Fruit fly (Drosophila melanogaster) whole organism, embryonic: ENCODE measurements around the gene Muted.

ENCODE experiments used
- CG12236 ChIP-seq: fragments of 200-800 bp; sonication (Bioruptor generic); optimal IDR thresholded peaks from 2 replicates; lab custom pipeline; 2016; ENCODE audit warnings: missing biosample characterization, missing genetic modification characterization
- CG15269 ChIP-seq: fragments of 200-800 bp; sonication (Bioruptor generic); optimal IDR thresholded peaks from 2 replicates; lab custom pipeline; 2018; ENCODE audit warnings: missing biosample characterization, mild to moderate bottlenecking, missing genetic modification characterization, moderate library complexity
- CG15479 ChIP-seq: fragments of 200-800 bp; sonication (Bioruptor generic); optimal IDR thresholded peaks from 3 replicates; lab custom pipeline; 2019; ENCODE audit warnings: missing biosample characterization, mild to moderate bottlenecking, missing genetic modification characterization, moderate library complexity
- CG17385 ChIP-seq: fragments of 200-800 bp; sonication (Bioruptor generic); optimal IDR thresholded peaks from 3 replicates; lab custom pipeline; 2018; ENCODE audit warnings: missing biosample characterization, mild to moderate bottlenecking, missing genetic modification characterization
- CG1792 ChIP-seq: fragments of 200-800 bp; sonication (Bioruptor generic); optimal IDR thresholded peaks from 2 replicates; lab custom pipeline; 2016; ENCODE audit warnings: missing biosample characterization, missing genetic modification characterization
- CG18011 ChIP-seq: fragments of 200-800 bp; sonication (Bioruptor generic); optimal IDR thresholded peaks from 2 replicates; lab custom pipeline; 2017; ENCODE audit warnings: missing biosample characterization, missing genetic modification characterization, mild to moderate bottlenecking, moderate library complexity, missing genotype
- CG18599 ChIP-seq: fragments of 200-800 bp; sonication (Bioruptor generic); optimal IDR thresholded peaks from 3 replicates; lab custom pipeline; 2017; ENCODE audit warnings: missing biosample characterization, missing genetic modification characterization, mild to moderate bottlenecking, moderate library complexity, missing genetic modification reagents
- CG2116 ChIP-seq: fragments of 200-800 bp; sonication (Bioruptor generic); optimal IDR thresholded peaks from 3 replicates; lab custom pipeline; 2018; ENCODE audit warnings: missing biosample characterization, mild to moderate bottlenecking, missing genetic modification characterization
- CG31224 ChIP-seq: fragments of 200-800 bp; sonication (Bioruptor generic); IDR thresholded peaks from 2 replicates; pipeline ENCODE4 v1.3.6; 2022; ENCODE audit warnings: missing biosample characterization, missing genetic modification characterization
- CG4360 ChIP-seq: fragments of 200-800 bp; sonication (Bioruptor generic); IDR thresholded peaks from 2 replicates; pipeline ENCODE4 v1.3.6; 2022; ENCODE audit warnings: missing biosample characterization, missing genetic modification characterization
- CG4404 ChIP-seq: fragments of 200-800 bp; sonication (Bioruptor generic); IDR thresholded peaks from 2 replicates; pipeline ENCODE4 v1.3.6; 2022; ENCODE audit warnings: missing biosample characterization, missing genetic modification characterization
- CG5953 ChIP-seq: fragments of 200-800 bp; sonication (Bioruptor generic); IDR thresholded peaks from 2 replicates; pipeline ENCODE4 v1.3.6; 2022; ENCODE audit warnings: missing biosample characterization, missing genetic modification characterization
- CG7271 ChIP-seq: fragments of 200-800 bp; sonication (Bioruptor generic); optimal IDR thresholded peaks from 2 replicates; lab custom pipeline; 2018; ENCODE audit warnings: missing biosample characterization, mild to moderate bottlenecking, missing genetic modification characterization, moderate library complexity
- CG8281 ChIP-seq: fragments of 200-800 bp; sonication (Bioruptor generic); optimal IDR thresholded peaks from 2 replicates; lab custom pipeline; 2018; ENCODE audit warnings: missing biosample characterization, mild to moderate bottlenecking, missing genetic modification characterization, moderate library complexity
- CG8290 ChIP-seq, 3 experiments: fragments of 200-800 bp; sonication (Bioruptor generic); optimal IDR thresholded peaks; 2 replicates each; lab custom pipeline; 2016 to 2019; ENCODE audit warnings: missing biosample characterization in 3 of 3, missing genetic modification characterization in 3 of 3, mild to moderate bottlenecking in 2 of 3, moderate library complexity in 1 of 3
- CG8388 ChIP-seq: fragments of 200-800 bp; sonication (Bioruptor generic); optimal IDR thresholded peaks from 2 replicates; lab custom pipeline; 2019; ENCODE audit warnings: missing biosample characterization, mild to moderate bottlenecking, missing genetic modification characterization, moderate library complexity
- CG9437 ChIP-seq: fragments of 200-800 bp; sonication (Bioruptor generic); optimal IDR thresholded peaks from 2 replicates; lab custom pipeline; 2018; ENCODE audit warnings: missing biosample characterization, mild to moderate bottlenecking, missing genetic modification characterization
- CG9609 ChIP-seq: fragments of 200-800 bp; sonication (Bioruptor generic); optimal IDR thresholded peaks from 3 replicates; lab custom pipeline; 2016; ENCODE audit warnings: missing biosample characterization, missing genetic modification characterization
- CHES-1-like ChIP-seq: fragments of 200-800 bp; sonication (Bioruptor generic); optimal IDR thresholded peaks from 2 replicates; lab custom pipeline; 2016; ENCODE audit warnings: missing biosample characterization, missing genetic modification characterization
- D ChIP-seq, 2 experiments: fragments of 200-800 bp in 1 of 2; fragments of >200 bp in 1 of 2; sonication (Bioruptor generic) in 1 of 2; optimal IDR thresholded peaks; 2 replicates in 1 of 2; 3 replicates in 1 of 2; lab custom pipeline; 2017; ENCODE audit warnings: mild to moderate bottlenecking in 1 of 2, missing biosample characterization in 1 of 2, missing genetic modification characterization in 1 of 2, missing genetic modification reagents in 1 of 2
- Dad ChIP-seq: fragments of 200-800 bp; sonication (Bioruptor generic); optimal IDR thresholded peaks from 3 replicates; lab custom pipeline; 2016; ENCODE audit warnings: missing biosample characterization, missing genetic modification characterization
- Drgx ChIP-seq: fragments of 200-800 bp; sonication (Bioruptor generic); IDR thresholded peaks from 2 replicates; pipeline ENCODE4 v1.3.6; 2022; ENCODE audit warnings: missing biosample characterization, missing genetic modification characterization
- Ets97D ChIP-seq: fragments of 200-800 bp; sonication (Bioruptor generic); optimal IDR thresholded peaks from 3 replicates; lab custom pipeline; 2016; ENCODE audit warnings: missing biosample characterization, missing genetic modification characterization
- HLH4C ChIP-seq: fragments of 200-800 bp; sonication (Bioruptor generic); IDR thresholded peaks from 3 replicates; pipeline ENCODE4 v1.3.6; 2022; ENCODE audit warnings: missing biosample characterization, missing genetic modification characterization; ENCODE audit not compliant: partially characterized antibody
- Hmr ChIP-seq: fragments of 200-800 bp; sonication (Bioruptor generic); optimal IDR thresholded peaks from 3 replicates; lab custom pipeline; 2017; ENCODE audit warnings: mild to moderate bottlenecking, missing biosample characterization, missing genetic modification reagents, missing genetic modification characterization
- Hr51 ChIP-seq, 2 experiments: fragments of 200-800 bp; sonication (Bioruptor generic); optimal IDR thresholded peaks; 2 replicates in 1 of 2; 3 replicates in 1 of 2; lab custom pipeline; 2016 to 2018; ENCODE audit warnings: missing biosample characterization in 2 of 2, missing genetic modification characterization in 2 of 2, mild to moderate bottlenecking in 1 of 2, moderate library complexity in 1 of 2
- Meics ChIP-seq: fragments of 200-800 bp; sonication (Bioruptor generic); optimal IDR thresholded peaks from 2 replicates; lab custom pipeline; 2017; ENCODE audit warnings: missing biosample characterization, mild to moderate bottlenecking, missing genetic modification characterization
- Nf-YB ChIP-seq: fragments of 200-800 bp; sonication (Bioruptor generic); optimal IDR thresholded peaks from 3 replicates; lab custom pipeline; 2019; ENCODE audit warnings: missing biosample characterization, mild to moderate bottlenecking, missing genetic modification characterization, moderate library complexity
- Ssrp ChIP-seq: fragments of 200-800 bp; sonication (Bioruptor generic); optimal IDR thresholded peaks from 2 replicates; lab custom pipeline; 2018; ENCODE audit warnings: missing biosample characterization, mild to moderate bottlenecking, missing genetic modification characterization, moderate library complexity
- Tbp ChIP-seq: fragments of >200 bp; optimal IDR thresholded peaks from 2 replicates; lab custom pipeline; 2018; ENCODE audit warnings: missing biosample characterization, missing genetic modification characterization
- Xrp1 ChIP-seq: fragments of 200-800 bp; sonication (Bioruptor generic); IDR thresholded peaks from 2 replicates; pipeline ENCODE4 v1.3.6; 2022; ENCODE audit warnings: missing biosample characterization, missing genetic modification characterization
- abd-A ChIP-seq: fragments of 200-800 bp; sonication (Bioruptor generic); optimal IDR thresholded peaks from 3 replicates; lab custom pipeline; 2019; ENCODE audit warnings: missing biosample characterization, mild to moderate bottlenecking, missing genetic modification characterization, moderate library complexity
- ara ChIP-seq: fragments of 200-800 bp; sonication (Bioruptor generic); IDR thresholded peaks from 2 replicates; pipeline ENCODE4 v1.3.6; 2022; ENCODE audit warnings: missing biosample characterization, missing genetic modification characterization
- chif ChIP-seq, 2 experiments: fragments of 200-800 bp; sonication (Bioruptor generic); optimal IDR thresholded peaks; 3 replicates each; lab custom pipeline; 2016; ENCODE audit warnings: missing biosample characterization in 2 of 2, missing genetic modification characterization in 2 of 2
- ci ChIP-seq: fragments of 200-800 bp; sonication (Bioruptor generic); IDR thresholded peaks from 3 replicates; pipeline ENCODE4 v1.3.6; 2022; ENCODE audit warnings: missing biosample characterization, missing genetic modification characterization
- da ChIP-seq: fragments of 200-800 bp; sonication (Bioruptor generic); optimal IDR thresholded peaks from 2 replicates; lab custom pipeline; 2016; ENCODE audit warnings: missing biosample characterization, missing genetic modification characterization
- dimm ChIP-seq: fragments of 200-800 bp; sonication (Bioruptor generic); IDR thresholded peaks from 2 replicates; pipeline ENCODE4 v1.3.6; 2022; ENCODE audit warnings: missing biosample characterization, missing genetic modification characterization
- dmrt99B ChIP-seq: fragments of 200-800 bp; sonication (Bioruptor generic); optimal IDR thresholded peaks from 2 replicates; lab custom pipeline; 2018; ENCODE audit warnings: missing biosample characterization, mild to moderate bottlenecking, missing genetic modification characterization, moderate library complexity
- fd3F ChIP-seq: fragments of 200-800 bp; sonication (Bioruptor generic); optimal IDR thresholded peaks from 2 replicates; lab custom pipeline; 2018; ENCODE audit warnings: missing biosample characterization, mild to moderate bottlenecking, missing genetic modification characterization, moderate library complexity
- gem ChIP-seq: fragments of 200-800 bp; sonication (Bioruptor generic); optimal IDR thresholded peaks from 2 replicates; lab custom pipeline; 2019; ENCODE audit warnings: missing biosample characterization, mild to moderate bottlenecking, missing genetic modification characterization, moderate library complexity
- gsb ChIP-seq: fragments of 200-800 bp; sonication (Bioruptor generic); IDR thresholded peaks from 2 replicates; pipeline ENCODE4 v1.3.6; 2022; ENCODE audit warnings: missing biosample characterization, missing genetic modification characterization
- jigr1 ChIP-seq: fragments of 200-800 bp; sonication (Bioruptor generic); IDR thresholded peaks from 3 replicates; pipeline ENCODE4 v1.3.6; 2022; ENCODE audit warnings: missing biosample characterization, missing genetic modification characterization
- otp ChIP-seq: fragments of 200-800 bp; sonication (Bioruptor generic); IDR thresholded peaks from 3 replicates; pipeline ENCODE4, ENCODE4 v1.3.6; 2022; ENCODE audit warnings: missing biosample characterization, missing genetic modification characterization
- pb ChIP-seq: fragments of 200-800 bp; sonication (Bioruptor generic); optimal IDR thresholded peaks from 3 replicates; lab custom pipeline; 2016; ENCODE audit warnings: missing biosample characterization, missing genetic modification characterization
- rib ChIP-seq: fragments of 200-800 bp; sonication (Bioruptor generic); IDR thresholded peaks from 2 replicates; pipeline ENCODE4 v1.3.6; 2022; ENCODE audit warnings: missing biosample characterization, missing genetic modification characterization
- sug ChIP-seq: fragments of 200-800 bp; optimal IDR thresholded peaks from 2 replicates; lab custom pipeline; 2019; ENCODE audit warnings: missing biosample characterization, mild to moderate bottlenecking, missing genetic modification characterization, moderate library complexity
- tx ChIP-seq: fragments of 200-800 bp; sonication (Bioruptor generic); optimal IDR thresholded peaks from 2 replicates; lab custom pipeline; 2016; ENCODE audit warnings: missing biosample characterization, missing genetic modification characterization
- vfl ChIP-seq: fragments of 200-800 bp; sonication (Bioruptor generic); optimal IDR thresholded peaks from 2 replicates; lab custom pipeline; 2016; ENCODE audit warnings: missing biosample characterization, missing genetic modification characterization
- yki ChIP-seq: fragments of >200 bp; optimal IDR thresholded peaks from 3 replicates; lab custom pipeline; 2018

Muted gene

DNA sequence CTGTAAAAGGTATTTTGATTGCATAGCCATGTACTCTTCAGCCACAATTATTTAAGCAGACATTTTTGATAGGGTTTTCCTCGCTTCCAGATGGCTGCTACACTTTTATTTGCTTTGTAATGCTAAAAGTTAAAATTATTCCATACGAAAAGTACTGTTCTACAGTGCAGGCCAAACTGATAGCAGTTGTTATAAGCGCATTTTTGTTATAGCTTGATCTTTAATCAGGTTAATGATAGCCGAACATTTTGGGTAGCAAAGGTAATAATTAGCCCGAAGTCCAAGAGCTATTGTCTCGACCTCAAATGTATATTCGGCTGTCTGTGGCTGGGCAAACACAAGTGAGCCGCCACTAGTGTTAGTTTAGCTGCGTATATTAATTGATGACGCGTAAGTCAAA, 4.5 kb upstream of the Muted start (continued):
- TF ChIP-seq dimm (GFP tag; lab: Robert Waterston, UW) (no peak), CG8290 (GFP tag; optimal IDR thresholded peaks at IDR 0.05; lab: Kevin White, UChicago) (no peak), CG8290 (tag; optimal IDR thresholded peaks at IDR 0.05; lab: Kevin White, UChicago) (peak in 1 of 2 experiments; percentile 20), D (optimal IDR thresholded peaks at IDR 0.05; lab: Kevin White, UChicago) (no peak), D (GFP tag; optimal IDR thresholded peaks at IDR 0.05; lab: Kevin White, UChicago) (no peak), CG1792 (GFP tag; lab: Kevin White, UChicago) (no peak), CHES-1-like (GFP tag; lab: Kevin White, UChicago) (no peak), CG8281 (no peak), Tbp (GFP tag; lab: Kevin White, UChicago) (no peak), fd3F (GFP tag; lab: Kevin White, UChicago) (no peak), Xrp1 (GFP tag; lab: Robert Waterston, UW) (0 out of 2 replicates have a peak, but pooled peaks have one; percentile 35), Dad (no peak), ci (no peak), Drgx (GFP tag; lab: Robert Waterston, UW) (no peak), CG9437 (GFP tag; lab: Kevin White, UChicago) (no peak), Hmr (GFP tag; lab: Kevin White, UChicago) (peak; percentile 22), Meics (GFP tag; lab: Kevin White, UChicago) (peak; percentile 17), CG18599 (GFP tag; lab: Kevin White, UChicago) (peak; percentile 21), Ssrp (tag; lab: Kevin White, UChicago) (no peak), CG17385 (GFP tag; lab: Kevin White, UChicago) (no peak), gem (tag; lab: Kevin White, UChicago) (peak; percentile 1), CG2116 (no peak)

DNA sequence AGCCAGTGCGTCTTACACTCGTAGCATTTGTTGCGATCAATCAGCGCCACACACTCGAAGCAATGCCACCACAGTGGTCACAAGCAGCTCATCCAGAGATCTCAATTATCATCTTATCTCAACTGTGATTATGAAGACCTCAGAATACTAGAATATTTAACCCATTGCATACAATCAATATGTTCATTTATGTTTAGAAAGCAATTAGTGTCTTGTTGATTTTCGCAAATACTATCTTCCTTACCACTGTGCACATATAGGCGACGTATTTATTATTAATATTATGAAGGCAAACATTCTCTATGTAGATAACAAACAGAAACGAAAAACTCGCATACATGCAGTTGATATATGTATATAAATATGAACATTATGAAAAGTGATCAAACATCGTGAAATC, 3.6 kb upstream of the Muted start:
- peak; percentile 46 for TF ChIP-seq CG2116
- TF ChIP-seq CG5953 (GFP tag; lab: Robert Waterston, UW): peak; percentile 57; the same call in 1 of the 2 replicates
- peak; percentile 56 for TF ChIP-seq CG15269 (tag; lab: Kevin White, UChicago)
- no peak for TF ChIP-seq pb (GFP tag; lab: Kevin White, UChicago)
- TF ChIP-seq Ets97D (GFP tag; lab: Kevin White, UChicago): no peak
- peak; percentile 37 for TF ChIP-seq CG8388 (GFP tag; lab: Kevin White, UChicago)
- peak; percentile 18 for TF ChIP-seq sug (tag; lab: Kevin White, UChicago)
- TF ChIP-seq CG4404 (GFP tag; lab: Robert Waterston, UW): 0 out of 2 replicates have a peak, but pooled peaks have one; percentile 17
- TF ChIP-seq da (GFP tag; lab: Kevin White, UChicago): no peak
- peak; percentile 59 for TF ChIP-seq Nf-YB (GFP tag; lab: Kevin White, UChicago)
- TF ChIP-seq otp (GFP tag; lab: Robert Waterston, UW): peak; percentile 61; the same call in 2 of the 3 replicates
- TF ChIP-seq chif (GFP tag; optimal IDR thresholded peaks at IDR 0.05; lab: Kevin White, UChicago): peak; percentile 52 to 60
- TF ChIP-seq rib (GFP tag; lab: Robert Waterston, UW): no peak
- no peak for TF ChIP-seq yki (lab: Kevin White, UChicago)
- peak; percentile 62 for TF ChIP-seq dmrt99B (tag; lab: Kevin White, UChicago)
- no peak for TF ChIP-seq tx
- no peak for TF ChIP-seq jigr1 (GFP tag; lab: Robert Waterston, UW)
- no peak for TF ChIP-seq vfl
- TF ChIP-seq Hr51 (GFP tag; optimal IDR thresholded peaks at IDR 0.05; lab: Kevin White, UChicago): peak; percentile 27 to 58
- TF ChIP-seq CG18011 (GFP tag; lab: Kevin White, UChicago): no peak
- peak; percentile 2 for TF ChIP-seq fd3F (GFP tag; lab: Kevin White, UChicago)
- peak; percentile 23 for TF ChIP-seq CG9609
- peak; percentile 32; the same call in 1 of the 2 replicates for TF ChIP-seq CG31224 (GFP tag; lab: Robert Waterston, UW)
- TF ChIP-seq CG8290 (GFP tag; optimal IDR thresholded peaks at IDR 0.05; lab: Kevin White, UChicago): no peak
- TF ChIP-seq CG8290 (tag; optimal IDR thresholded peaks at IDR 0.05; lab: Kevin White, UChicago): peak; percentile 36 to 81
- peak; percentile 49 for TF ChIP-seq gsb
- peak; percentile 82 for TF ChIP-seq CG7271 (tag; lab: Kevin White, UChicago)
- TF ChIP-seq ara (GFP tag; lab: Robert Waterston, UW): peak; percentile 85
- peak; percentile 31 for TF ChIP-seq CG15479 (GFP tag; lab: Kevin White, UChicago)
- no peak for TF ChIP-seq abd-A (tag; lab: Kevin White, UChicago)
- TF ChIP-seq CG4360 (GFP tag; lab: Robert Waterston, UW): peak; percentile 61; the same call in 1 of the 2 replicates
- TF ChIP-seq CG12236: peak; percentile 66
- TF ChIP-seq HLH4C: no peak
